Worm (Caenorhabditis elegans): ENCODE measurements around the gene F39B3.7.

- TF ChIP-seq unc-62 (GFP tag; optimal IDR thresholded peaks at IDR 0.05) (peak; percentile 35), snpc-4 (GFP tag; optimal IDR thresholded peaks at IDR 0.05) (no peak), snpc-4 (tag; optimal IDR thresholded peaks at IDR 0.05) (no peak), ama-1 (optimal IDR thresholded peaks at IDR 0.05) (no peak), ama-1 (GFP tag; optimal IDR thresholded peaks at IDR 0.05) (no peak), dpff-1 (tag; optimal IDR thresholded peaks at IDR 0.05) (no peak), nhr-90 (tag; optimal IDR thresholded peaks at IDR 0.05) (no peak), nhr-27 (tag; optimal IDR thresholded peaks at IDR 0.05) (no peak), ztf-26 (tag; optimal IDR thresholded peaks at IDR 0.05) (no peak)
Measured at ce11 chrX:17610406-17610981, 43.2 kb upstream of the F39B3.7 start.

All from whole organism, young adult.